Fruit fly (Drosophila melanogaster) whole organism, embryonic: ENCODE results near the gene Coq2.

Experiments used
- CG11093 ChIP-seq: fragments of 200-800 bp; sonication (Bioruptor generic); IDR thresholded peaks from 3 replicates; pipeline ENCODE4 v1.3.6; 2022; ENCODE audit warnings: missing biosample characterization, missing genetic modification characterization
- CG11504 ChIP-seq: fragments of 200-800 bp; sonication (Bioruptor generic); optimal IDR thresholded peaks from 3 replicates; lab custom pipeline; 2019; ENCODE audit warnings: missing biosample characterization, mild to moderate bottlenecking, missing genetic modification characterization, moderate library complexity
- CG1233 ChIP-seq: fragments of 200-800 bp; sonication (Bioruptor generic); optimal IDR thresholded peaks from 4 replicates; lab custom pipeline; 2018; ENCODE audit warnings: missing biosample characterization, mild to moderate bottlenecking, missing genetic modification characterization
- CG13296 ChIP-seq: fragments of 200-800 bp; sonication (Bioruptor generic); optimal IDR thresholded peaks from 3 replicates; lab custom pipeline; 2018; ENCODE audit warnings: missing biosample characterization, mild to moderate bottlenecking, missing genetic modification characterization
- CG13424 ChIP-seq: fragments of 200-800 bp; sonication (Bioruptor generic); optimal IDR thresholded peaks from 2 replicates; lab custom pipeline; 2019; ENCODE audit warnings: missing biosample characterization, mild to moderate bottlenecking, missing genetic modification characterization, moderate library complexity
- CG15601 ChIP-seq: fragments of 200-800 bp; sonication (Bioruptor generic); optimal IDR thresholded peaks from 3 replicates; lab custom pipeline; 2019; ENCODE audit warnings: missing biosample characterization, mild to moderate bottlenecking, missing genetic modification characterization, moderate library complexity
- CG15696 ChIP-seq: fragments of 200-800 bp; sonication (Bioruptor generic); optimal IDR thresholded peaks from 2 replicates; lab custom pipeline; 2019; ENCODE audit warnings: missing biosample characterization, mild to moderate bottlenecking, missing genetic modification characterization, moderate library complexity
- CG1647 ChIP-seq: fragments of 200-800 bp; sonication (Bioruptor generic); optimal IDR thresholded peaks from 3 replicates; lab custom pipeline; 2016; ENCODE audit warnings: missing biosample characterization, missing genetic modification characterization
- CG18262 ChIP-seq: fragments of 200-800 bp; optimal IDR thresholded peaks from 3 replicates; lab custom pipeline; 2019; ENCODE audit warnings: missing biosample characterization, mild to moderate bottlenecking, missing genetic modification characterization, moderate library complexity
- CG3726 ChIP-seq: fragments of 200-800 bp; sonication (Bioruptor generic); IDR thresholded peaks from 3 replicates; pipeline ENCODE4, ENCODE4 v1.3.6; 2022; ENCODE audit warnings: missing biosample characterization, missing genetic modification characterization
- CG3995 ChIP-seq: fragments of 200-800 bp; sonication (Bioruptor generic); optimal IDR thresholded peaks from 3 replicates; lab custom pipeline; 2016; ENCODE audit warnings: missing biosample characterization, missing genetic modification characterization
- CG4360 ChIP-seq: fragments of 200-800 bp; sonication (Bioruptor generic); IDR thresholded peaks from 2 replicates; pipeline ENCODE4 v1.3.6; 2022; ENCODE audit warnings: missing biosample characterization, missing genetic modification characterization
- CG6765 ChIP-seq: fragments of 200-800 bp; sonication (Bioruptor generic); optimal IDR thresholded peaks from 3 replicates; lab custom pipeline; 2017; ENCODE audit warnings: missing biosample characterization, mild to moderate bottlenecking, missing genetic modification characterization
- CG6854 ChIP-seq: fragments of 200-800 bp; sonication (Bioruptor generic); optimal IDR thresholded peaks from 3 replicates; lab custom pipeline; 2017; ENCODE audit warnings: missing biosample characterization, mild to moderate bottlenecking, missing genetic modification characterization
- CG7556 ChIP-seq: fragments of 200-800 bp; sonication (Bioruptor generic); optimal IDR thresholded peaks from 2 replicates; lab custom pipeline; 2017; ENCODE audit warnings: missing biosample characterization, mild to moderate bottlenecking, missing genetic modification characterization
- CG7987 ChIP-seq: fragments of 200-800 bp; sonication (Bioruptor generic); optimal IDR thresholded peaks from 2 replicates; lab custom pipeline; 2018; ENCODE audit warnings: missing biosample characterization, mild to moderate bottlenecking, missing genetic modification characterization, moderate library complexity
- CoRest ChIP-seq: fragments of 200-800 bp; sonication (Bioruptor generic); optimal IDR thresholded peaks from 3 replicates; lab custom pipeline; 2018; ENCODE audit warnings: missing biosample characterization, mild to moderate bottlenecking, missing genetic modification characterization, moderate library complexity
- Doc3 ChIP-seq: fragments of 200-800 bp; sonication (Bioruptor generic); IDR thresholded peaks from 3 replicates; pipeline ENCODE4 v1.3.6; 2022; ENCODE audit warnings: missing biosample characterization, missing genetic modification characterization; ENCODE audit not compliant: partially characterized antibody
- ERR ChIP-seq: fragments of 200-800 bp; sonication (Bioruptor generic); optimal IDR thresholded peaks from 2 replicates; lab custom pipeline; 2016; ENCODE audit warnings: missing biosample characterization, missing genetic modification characterization
- Ets97D ChIP-seq: fragments of 200-800 bp; sonication (Bioruptor generic); optimal IDR thresholded peaks from 3 replicates; lab custom pipeline; 2016; ENCODE audit warnings: missing biosample characterization, missing genetic modification characterization
- Mad ChIP-seq: fragments of 200-800 bp; sonication (Bioruptor generic); optimal IDR thresholded peaks from 2 replicates; lab custom pipeline; 2016; ENCODE audit warnings: missing biosample characterization, missing genetic modification characterization
- Med ChIP-seq: fragments of 200-800 bp; sonication (Bioruptor generic); peaks from one replicate; lab custom pipeline; 2016; ENCODE audit warnings: missing biosample characterization, missing genetic modification characterization, mild to moderate bottlenecking, inconsistent platforms, moderate library complexity
- Meics ChIP-seq: fragments of 200-800 bp; sonication (Bioruptor generic); optimal IDR thresholded peaks from 2 replicates; lab custom pipeline; 2017; ENCODE audit warnings: missing biosample characterization, mild to moderate bottlenecking, missing genetic modification characterization
- Ravus ChIP-seq: fragments of 200-800 bp; sonication (Bioruptor generic); IDR thresholded peaks from 2 replicates; pipeline ENCODE4 v1.3.6; 2022; ENCODE audit warnings: missing biosample characterization, missing genetic modification characterization
- Scr ChIP-seq: fragments of 200-800 bp; sonication (Bioruptor generic); IDR thresholded peaks from 2 replicates; pipeline ENCODE4 v1.3.6; 2022; ENCODE audit warnings: missing biosample characterization, missing genetic modification characterization; ENCODE audit not compliant: partially characterized antibody
- ash1 ChIP-seq: fragments of 200-800 bp; sonication (Bioruptor generic); optimal IDR thresholded peaks from 2 replicates; lab custom pipeline; 2018; ENCODE audit warnings: missing biosample characterization, mild to moderate bottlenecking, missing genetic modification characterization
- dm ChIP-seq: fragments of 200-800 bp; sonication (Bioruptor generic); optimal IDR thresholded peaks from 3 replicates; lab custom pipeline; 2016; ENCODE audit warnings: missing biosample characterization, missing genetic modification characterization
- grau ChIP-seq: fragments of 200-800 bp; optimal IDR thresholded peaks from 3 replicates; lab custom pipeline; 2019; ENCODE audit warnings: missing biosample characterization, mild to moderate bottlenecking, missing genetic modification characterization, moderate library complexity
- gt ChIP-seq: fragments of 200-800 bp; sonication (Bioruptor generic); IDR thresholded peaks from 2 replicates; pipeline ENCODE4 v1.3.6; 2022; ENCODE audit warnings: missing biosample characterization, missing genetic modification characterization
- kni ChIP-seq: fragments of 200-800 bp; sonication (Bioruptor generic); optimal IDR thresholded peaks from 3 replicates; lab custom pipeline; 2017; ENCODE audit warnings: mild to moderate bottlenecking, missing biosample characterization, missing genetic modification reagents, missing genetic modification characterization
- nerfin-1 ChIP-seq: fragments of 200-800 bp; sonication (Bioruptor generic); optimal IDR thresholded peaks from 3 replicates; lab custom pipeline; 2019; ENCODE audit warnings: missing biosample characterization, mild to moderate bottlenecking, missing genetic modification characterization, moderate library complexity
- pho ChIP-seq: fragments of 200-800 bp; sonication (Bioruptor generic); optimal IDR thresholded peaks from 2 replicates; lab custom pipeline; 2016; ENCODE audit warnings: missing biosample characterization, missing genetic modification characterization
- scrt ChIP-seq: fragments of 200-800 bp; sonication (Bioruptor generic); optimal IDR thresholded peaks from 2 replicates; lab custom pipeline; 2018; ENCODE audit warnings: missing biosample characterization, mild to moderate bottlenecking, missing genetic modification characterization, moderate library complexity
- sens ChIP-seq: fragments of 200-800 bp; sonication (Bioruptor generic); peaks from one replicate; lab custom pipeline; 2016; ENCODE audit warnings: missing biosample characterization, missing genetic modification characterization
- tin ChIP-seq: fragments of 200-800 bp; sonication (Bioruptor generic); optimal IDR thresholded peaks from 3 replicates; lab custom pipeline; 2016; ENCODE audit warnings: missing biosample characterization, missing genetic modification characterization
- vnd ChIP-seq: fragments of 200-800 bp; sonication (Bioruptor generic); IDR thresholded peaks from 3 replicates; pipeline ENCODE4 v1.3.6; 2022; ENCODE audit warnings: missing biosample characterization, missing genetic modification characterization; ENCODE audit not compliant: partially characterized antibody
- vvl ChIP-seq: fragments of 200-800 bp; sonication (Bioruptor generic); IDR thresholded peaks from 2 replicates; pipeline ENCODE4 v1.3.6; 2022; ENCODE audit warnings: missing biosample characterization, missing genetic modification characterization
- yki ChIP-seq: fragments of >200 bp; optimal IDR thresholded peaks from 3 replicates; lab custom pipeline; 2018

Coq2 gene

DNA sequence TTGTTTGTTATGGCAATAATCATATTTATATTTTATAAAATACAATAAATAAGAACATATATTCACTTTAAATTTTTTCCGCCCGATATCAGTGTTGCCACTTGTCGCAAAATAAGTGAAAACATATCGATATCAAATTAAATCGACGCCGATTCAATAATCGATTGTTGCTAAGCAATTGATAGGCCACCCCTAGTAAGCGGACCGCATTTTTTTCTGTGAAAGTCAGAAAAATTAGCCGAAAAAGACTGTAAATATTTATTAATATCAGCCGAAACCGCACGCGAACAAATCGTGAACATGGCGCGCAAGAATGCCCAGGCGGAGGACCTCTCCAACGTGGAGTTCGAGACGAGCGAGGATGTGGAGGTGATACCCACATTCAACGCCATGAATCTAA is 3.3 kb downstream of the Coq2 start, which contains the start of gene CG7483 (continued):
- TF ChIP-seq pho (GFP tag; lab: Kevin White, UChicago) (no peak), CG15696 (tag; lab: Kevin White, UChicago) (no peak), CG11093 (GFP tag; lab: Robert Waterston, UW) (no peak), scrt (GFP tag; lab: Kevin White, UChicago) (no peak), CG4360 (GFP tag; lab: Robert Waterston, UW) (no peak), CG13296 (GFP tag; lab: Kevin White, UChicago) (no peak), CG7556 (no peak), nerfin-1 (tag; lab: Kevin White, UChicago) (no peak), CG18262 (tag; lab: Kevin White, UChicago) (no peak), CoRest (tag; lab: Kevin White, UChicago) (peak; percentile 10), Ets97D (GFP tag; lab: Kevin White, UChicago) (peak; percentile 20), tin (GFP tag; lab: Kevin White, UChicago) (no peak), CG15601 (peak; percentile 46), gt (no peak), yki (no peak), vvl (GFP tag; lab: Robert Waterston, UW) (no peak), CG11504 (tag; lab: Kevin White, UChicago) (peak; percentile 86), ash1 (no peak), Mad (GFP tag; lab: Kevin White, UChicago) (no peak), kni (no peak), Scr (GFP tag; lab: Robert Waterston, UW) (peak; percentile 81), CG6854 (no peak), CG3995 (GFP tag; lab: Kevin White, UChicago) (peak; percentile 15), ERR (GFP tag; lab: Kevin White, UChicago) (no peak), CG7987 (no peak), CG1647 (GFP tag; lab: Kevin White, UChicago) (no peak), vnd (GFP tag; lab: Robert Waterston, UW) (peak; percentile 75), Doc3 (GFP tag; lab: Robert Waterston, UW) (peak; percentile 77), Meics (GFP tag; lab: Kevin White, UChicago) (no peak), CG1233 (GFP tag; lab: Kevin White, UChicago) (no peak), CG13424 (no peak), dm (no peak), CG3726 (no peak), Ravus (GFP tag; lab: Robert Waterston, UW) (no peak), CG6765 (no peak)

DNA sequence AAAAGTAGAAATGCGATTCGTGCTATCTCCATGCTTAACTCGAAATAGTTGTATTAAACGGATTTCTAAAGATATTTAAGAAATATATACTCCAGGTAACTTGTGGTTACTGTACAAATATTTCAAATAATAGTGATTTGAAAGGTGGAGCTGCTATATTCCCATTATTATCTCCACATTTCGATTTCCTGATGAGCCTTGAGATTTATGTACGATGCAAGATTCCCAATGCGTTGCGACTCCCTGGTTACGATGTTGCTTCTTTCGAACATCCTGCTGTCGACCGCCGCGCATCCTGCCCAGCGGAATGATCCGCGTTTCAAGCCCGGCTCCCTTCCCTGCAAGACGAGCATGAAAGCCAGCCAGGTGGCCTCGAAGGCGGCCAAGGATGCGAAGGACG is 4.3 kb downstream of the Coq2 start, which contains the start of the genes CG11694 and CG11698:
Gene CG11694 (minus strand): TSS at position 101 of the 400 bp plus-strand sequence.
Gene CG11698 (plus strand): TSS at position 152 of the 400 bp plus-strand sequence.
- TF ChIP-seq CG4360 (GFP tag; lab: Robert Waterston, UW) (no peak), sens (GFP tag; lab: Kevin White, UChicago) (peak; percentile 52)

- peak; percentile 1 for TF ChIP-seq Med
- no peak for TF ChIP-seq grau (tag; lab: Kevin White, UChicago)
Measured at dm6 chr3R:8310678-8311077, 5.7 kb downstream of the Coq2 start, which contains the start of gene CG11693. CG11693 (minus strand) TSS chr3R:8310778.
